Fruit fly (Drosophila melanogaster) whole organism, embryonic: ENCODE measurements around the gene CG8460.

Experiments
- Bteb2 ChIP-seq: fragments of 200-800 bp; sonication (Bioruptor generic); optimal IDR thresholded peaks from 2 replicates; lab custom pipeline; 2016; ENCODE audit warnings: missing biosample characterization, missing genetic modification characterization
- C15 ChIP-seq: fragments of 200-800 bp; sonication (Bioruptor generic); IDR thresholded peaks from 3 replicates; pipeline ENCODE4 v1.3.6; 2022; ENCODE audit warnings: missing biosample characterization, missing genetic modification characterization
- CG10274 ChIP-seq: fragments of 200-800 bp; sonication (Bioruptor generic); optimal IDR thresholded peaks from 3 replicates; lab custom pipeline; 2017; ENCODE audit warnings: missing biosample characterization, mild to moderate bottlenecking, missing genetic modification characterization
- CG10431 ChIP-seq: fragments of 200-800 bp; sonication (Bioruptor generic); optimal IDR thresholded peaks from 3 replicates; lab custom pipeline; 2018; ENCODE audit warnings: missing biosample characterization, mild to moderate bottlenecking, missing genetic modification characterization
- CG11696 ChIP-seq: fragments of 200-800 bp; sonication (Bioruptor generic); IDR thresholded peaks from 2 replicates; pipeline ENCODE4 v1.3.6; 2022; ENCODE audit warnings: missing biosample characterization, missing genetic modification characterization
- CG12236 ChIP-seq: fragments of 200-800 bp; sonication (Bioruptor generic); optimal IDR thresholded peaks from 2 replicates; lab custom pipeline; 2016; ENCODE audit warnings: missing biosample characterization, missing genetic modification characterization
- CG12942 ChIP-seq: fragments of 200-800 bp; sonication (Bioruptor generic); optimal IDR thresholded peaks from 3 replicates; lab custom pipeline; 2016; ENCODE audit warnings: missing biosample characterization, missing genetic modification characterization
- CG14710 ChIP-seq: fragments of 200-800 bp; sonication (Bioruptor generic); optimal IDR thresholded peaks from 3 replicates; lab custom pipeline; 2019; ENCODE audit warnings: missing biosample characterization, mild to moderate bottlenecking, missing genetic modification characterization, moderate library complexity
- CG16779 ChIP-seq: fragments of 200-800 bp; sonication (Bioruptor generic); IDR thresholded peaks from 2 replicates; pipeline ENCODE4 v1.3.6; 2022; ENCODE audit warnings: missing biosample characterization, missing genetic modification characterization
- CG2129 ChIP-seq: fragments of 200-800 bp; sonication (Bioruptor generic); IDR thresholded peaks from 2 replicates; pipeline ENCODE4 v1.3.6; 2022; ENCODE audit warnings: missing biosample characterization, missing genetic modification characterization; ENCODE audit not compliant: partially characterized antibody
- CG31388 ChIP-seq: fragments of 200-800 bp; sonication (Bioruptor generic); optimal IDR thresholded peaks from 2 replicates; lab custom pipeline; 2016; ENCODE audit warnings: missing biosample characterization, missing genetic modification characterization
- CG3163 ChIP-seq: fragments of 200-800 bp; sonication (Bioruptor generic); optimal IDR thresholded peaks from 3 replicates; lab custom pipeline; 2016; ENCODE audit warnings: missing biosample characterization, missing genetic modification characterization
- CG3847 ChIP-seq: fragments of 200-800 bp; sonication (Bioruptor generic); IDR thresholded peaks from 2 replicates; pipeline ENCODE4 v1.3.6; 2022; ENCODE audit warnings: missing biosample characterization, missing genetic modification characterization
- CG4617 ChIP-seq: fragments of 200-800 bp; sonication (Bioruptor generic); optimal IDR thresholded peaks from 3 replicates; lab custom pipeline; 2016; ENCODE audit warnings: missing biosample characterization, missing genetic modification characterization, borderline replicate concordance
- CG6654 ChIP-seq: fragments of 200-800 bp; sonication (Bioruptor generic); optimal IDR thresholded peaks from 2 replicates; lab custom pipeline; 2017; ENCODE audit warnings: missing biosample characterization, mild to moderate bottlenecking, missing genetic modification characterization
- CG6765 ChIP-seq: fragments of 200-800 bp; sonication (Bioruptor generic); optimal IDR thresholded peaks from 3 replicates; lab custom pipeline; 2017; ENCODE audit warnings: missing biosample characterization, mild to moderate bottlenecking, missing genetic modification characterization
- CG7987 ChIP-seq: fragments of 200-800 bp; sonication (Bioruptor generic); optimal IDR thresholded peaks from 2 replicates; lab custom pipeline; 2018; ENCODE audit warnings: missing biosample characterization, mild to moderate bottlenecking, missing genetic modification characterization, moderate library complexity
- CG8388 ChIP-seq: fragments of 200-800 bp; sonication (Bioruptor generic); optimal IDR thresholded peaks from 2 replicates; lab custom pipeline; 2019; ENCODE audit warnings: missing biosample characterization, mild to moderate bottlenecking, missing genetic modification characterization, moderate library complexity
- CG9797 ChIP-seq: fragments of 200-800 bp; sonication (Bioruptor generic); optimal IDR thresholded peaks from 3 replicates; lab custom pipeline; 2018; ENCODE audit warnings: missing biosample characterization, mild to moderate bottlenecking, missing genetic modification characterization
- Dbx ChIP-seq: fragments of 200-800 bp; sonication (Bioruptor generic); IDR thresholded peaks from 3 replicates; pipeline ENCODE4 v1.3.6; 2022; ENCODE audit warnings: missing biosample characterization, missing genetic modification characterization
- Dfd ChIP-seq, 2 experiments: fragments of >200 bp; optimal IDR thresholded peaks; 2 replicates each; lab custom pipeline; 2017; ENCODE audit warnings: missing biosample characterization in 2 of 2, missing genetic modification characterization in 2 of 2
- Ets65A ChIP-seq: fragments of 200-800 bp; sonication (Bioruptor generic); peaks from one replicate; lab custom pipeline; 2016; ENCODE audit warnings: missing biosample characterization, missing genetic modification characterization
- MTF-1 ChIP-seq: fragments of 200-800 bp; sonication (Bioruptor generic); optimal IDR thresholded peaks from 2 replicates; lab custom pipeline; 2018; ENCODE audit warnings: missing biosample characterization, mild to moderate bottlenecking, missing genetic modification characterization, borderline replicate concordance
- NFAT ChIP-seq: fragments of 200-800 bp; sonication (Bioruptor generic); IDR thresholded peaks from 2 replicates; pipeline ENCODE4 v1.3.6; 2022; ENCODE audit warnings: missing biosample characterization, missing genetic modification characterization
- Nf-YC ChIP-seq: fragments of 200-800 bp; optimal IDR thresholded peaks from 3 replicates; lab custom pipeline; 2019; ENCODE audit warnings: missing biosample characterization, mild to moderate bottlenecking, missing genetic modification characterization, moderate library complexity
- Oli ChIP-seq: fragments of 200-800 bp; sonication (Bioruptor generic); optimal IDR thresholded peaks from 2 replicates; lab custom pipeline; 2018; ENCODE audit warnings: missing biosample characterization, mild to moderate bottlenecking, missing genetic modification characterization, moderate library complexity
- Ravus ChIP-seq: fragments of 200-800 bp; sonication (Bioruptor generic); IDR thresholded peaks from 2 replicates; pipeline ENCODE4 v1.3.6; 2022; ENCODE audit warnings: missing biosample characterization, missing genetic modification characterization
- Sin3A ChIP-seq: fragments of >200 bp; optimal IDR thresholded peaks from 2 replicates; lab custom pipeline; 2018
- abd-A ChIP-seq: fragments of 200-800 bp; sonication (Bioruptor generic); optimal IDR thresholded peaks from 3 replicates; lab custom pipeline; 2019; ENCODE audit warnings: missing biosample characterization, mild to moderate bottlenecking, missing genetic modification characterization, moderate library complexity
- bab2 ChIP-seq: fragments of 200-800 bp; sonication (Bioruptor generic); optimal IDR thresholded peaks from 2 replicates; lab custom pipeline; 2016; ENCODE audit warnings: missing biosample characterization, missing genetic modification characterization
- btn ChIP-seq: fragments of 200-800 bp; sonication (Bioruptor generic); optimal IDR thresholded peaks from 2 replicates; lab custom pipeline; 2016; ENCODE audit warnings: missing biosample characterization, missing genetic modification characterization
- crp ChIP-seq, 2 experiments: fragments of 200-800 bp; sonication (Bioruptor generic); optimal IDR thresholded peaks; 2 replicates in 1 of 2; 3 replicates in 1 of 2; lab custom pipeline; 2017; ENCODE audit warnings: missing biosample characterization in 2 of 2, missing genetic modification characterization in 2 of 2, mild to moderate bottlenecking in 1 of 2, moderate library complexity in 1 of 2
- dan ChIP-seq: fragments of 200-800 bp; sonication (Bioruptor generic); IDR thresholded peaks from 2 replicates; pipeline ENCODE4 v1.3.6; 2022; ENCODE audit warnings: missing biosample characterization, missing genetic modification characterization
- dimm ChIP-seq: fragments of 200-800 bp; sonication (Bioruptor generic); IDR thresholded peaks from 2 replicates; pipeline ENCODE4 v1.3.6; 2022; ENCODE audit warnings: missing biosample characterization, missing genetic modification characterization
- exex ChIP-seq: fragments of 200-800 bp; sonication (Bioruptor generic); optimal IDR thresholded peaks from 4 replicates; lab custom pipeline; 2018; ENCODE audit warnings: missing biosample characterization, mild to moderate bottlenecking, missing genetic modification characterization, moderate library complexity
- gfzf ChIP-seq: fragments of 200-800 bp; sonication (Bioruptor generic); optimal IDR thresholded peaks from 2 replicates; lab custom pipeline; 2016; ENCODE audit warnings: missing biosample characterization, mild to moderate bottlenecking, missing genetic modification characterization, moderate library complexity
- hb ChIP-seq: fragments of 200-800 bp; sonication (Bioruptor generic); IDR thresholded peaks from 3 replicates; pipeline ENCODE4 v1.3.6; 2022; ENCODE audit warnings: missing biosample characterization, missing genetic modification characterization; ENCODE audit not compliant: partially characterized antibody
- jumu ChIP-seq: fragments of 200-800 bp; sonication (Bioruptor generic); optimal IDR thresholded peaks from 3 replicates; lab custom pipeline; 2016; ENCODE audit warnings: missing biosample characterization, missing genetic modification characterization
- ken ChIP-seq: fragments of 200-800 bp; sonication (Bioruptor generic); IDR thresholded peaks from 3 replicates; pipeline ENCODE4 v1.3.6; 2022; ENCODE audit warnings: missing biosample characterization, missing genetic modification characterization
- lov ChIP-seq, 2 experiments: fragments of 200-800 bp in 1 of 2; fragments of >200 bp in 1 of 2; sonication (Bioruptor generic) in 1 of 2; IDR thresholded peaks in 1 of 2; optimal IDR thresholded peaks in 1 of 2; 2 replicates in 1 of 2; 3 replicates in 1 of 2; pipeline versions ENCODE4 v1.3.6 to Lab custom; 2017 to 2022; ENCODE audit warnings: missing biosample characterization in 1 of 2, missing genetic modification characterization in 1 of 2
- mld ChIP-seq: fragments of 200-800 bp; sonication (Bioruptor generic); IDR thresholded peaks from 3 replicates; pipeline ENCODE4 v1.3.6; 2022; ENCODE audit warnings: missing biosample characterization, missing genetic modification characterization; ENCODE audit not compliant: partially characterized antibody
- nerfin-2 ChIP-seq: fragments of 200-800 bp; sonication (Bioruptor generic); IDR thresholded peaks from 2 replicates; pipeline ENCODE4 v1.3.6; 2022; ENCODE audit warnings: missing biosample characterization, missing genetic modification characterization; ENCODE audit not compliant: partially characterized antibody
- pho ChIP-seq: fragments of 200-800 bp; sonication (Bioruptor generic); optimal IDR thresholded peaks from 2 replicates; lab custom pipeline; 2016; ENCODE audit warnings: missing biosample characterization, missing genetic modification characterization
- slou ChIP-seq: fragments of 200-800 bp; sonication (Bioruptor generic); optimal IDR thresholded peaks from 3 replicates; lab custom pipeline; 2016; ENCODE audit warnings: missing biosample characterization, missing genetic modification characterization
- tin ChIP-seq: fragments of 200-800 bp; sonication (Bioruptor generic); optimal IDR thresholded peaks from 3 replicates; lab custom pipeline; 2016; ENCODE audit warnings: missing biosample characterization, missing genetic modification characterization
- ttk ChIP-seq: fragments of 200-800 bp; sonication (Bioruptor generic); IDR thresholded peaks from 2 replicates; pipeline ENCODE4 v2.1.2; 2022; ENCODE audit warnings: missing biosample characterization, missing genetic modification characterization
- tx ChIP-seq: fragments of 200-800 bp; sonication (Bioruptor generic); optimal IDR thresholded peaks from 2 replicates; lab custom pipeline; 2016; ENCODE audit warnings: missing biosample characterization, missing genetic modification characterization
- yki ChIP-seq: fragments of >200 bp; optimal IDR thresholded peaks from 3 replicates; lab custom pipeline; 2018

Gene CG8460

dm6 chr2L:8239712-8240245 is 42.8 kb downstream of the CG8460 start, which contains the start of gene Pvr (continued):
- TF ChIP-seq CG7987 (GFP tag; lab: Kevin White, UChicago) = no peak
- TF ChIP-seq Sin3A (lab: Kevin White, UChicago) = peak; percentile 82
- TF ChIP-seq ttk (GFP tag; lab: Robert Waterston, UW) = no peak
- TF ChIP-seq CG6654 = no peak
- TF ChIP-seq lov (optimal IDR thresholded peaks at IDR 0.05; lab: Kevin White, UChicago) = no peak
- TF ChIP-seq lov (GFP tag; IDR thresholded peaks at IDR 0.05; lab: Robert Waterston, UW) = no peak
- no peak for TF ChIP-seq C15 (GFP tag; lab: Robert Waterston, UW)
- peak; percentile 28 for TF ChIP-seq MTF-1 (GFP tag; lab: Kevin White, UChicago)
- TF ChIP-seq CG11696 (GFP tag; lab: Robert Waterston, UW) = no peak
- TF ChIP-seq CG4617 (GFP tag; lab: Kevin White, UChicago) = no peak
- peak; percentile 89 for TF ChIP-seq hb (GFP tag; lab: Robert Waterston, UW)
- TF ChIP-seq Nf-YC (tag; lab: Kevin White, UChicago) = no peak
- TF ChIP-seq btn (GFP tag; lab: Kevin White, UChicago) = no peak
- 0 out of 3 replicates have a peak, but pooled peaks have one; percentile 8 for TF ChIP-seq ken (GFP tag; lab: Robert Waterston, UW)
- TF ChIP-seq Ets65A (GFP tag; lab: Kevin White, UChicago) = no peak
- TF ChIP-seq mld (GFP tag; lab: Robert Waterston, UW) = peak; percentile 82
- no peak for TF ChIP-seq yki (lab: Kevin White, UChicago)
- TF ChIP-seq CG12236 (GFP tag; lab: Kevin White, UChicago) = no peak
- TF ChIP-seq Bteb2 (GFP tag; lab: Kevin White, UChicago) = no peak
- peak; percentile 53 for TF ChIP-seq CG3847 (GFP tag; lab: Robert Waterston, UW)
- TF ChIP-seq NFAT (GFP tag; lab: Robert Waterston, UW) = no peak
- no peak for TF ChIP-seq CG10431 (GFP tag; lab: Kevin White, UChicago)
- TF ChIP-seq gfzf = peak; percentile 12
- no peak for TF ChIP-seq Oli (tag; lab: Kevin White, UChicago)
- no peak for TF ChIP-seq CG10274 (GFP tag; lab: Kevin White, UChicago)

dm6 chr2L:8241700-8242099 is 44.7 kb downstream of the CG8460 start, which contains the start of gene Spn28F:
TSS of gene Spn28F (minus strand) at chr2L:8241800.
- TF ChIP-seq CG7987 (GFP tag; lab: Kevin White, UChicago) = no peak
- no peak for TF ChIP-seq CG8388 (GFP tag; lab: Kevin White, UChicago)
- no peak for TF ChIP-seq crp (GFP tag; optimal IDR thresholded peaks at IDR 0.05; lab: Kevin White, UChicago)
- no peak for TF ChIP-seq pho
- TF ChIP-seq CG9797 (GFP tag; lab: Kevin White, UChicago) = no peak
- no peak for TF ChIP-seq exex (tag; lab: Kevin White, UChicago)
- no peak for TF ChIP-seq tin (GFP tag; lab: Kevin White, UChicago)
- no peak for TF ChIP-seq bab2

- no peak for TF ChIP-seq CG31388
- no peak for TF ChIP-seq CG14710 (tag; lab: Kevin White, UChicago)
- TF ChIP-seq abd-A (tag; lab: Kevin White, UChicago) = no peak
- no peak for TF ChIP-seq CG2129 (GFP tag; lab: Robert Waterston, UW)
- no peak for TF ChIP-seq Ravus (GFP tag; lab: Robert Waterston, UW)
- no peak for TF ChIP-seq CG16779 (GFP tag; lab: Robert Waterston, UW)
- no peak for TF ChIP-seq CG12942 (GFP tag; lab: Kevin White, UChicago)
- TF ChIP-seq CG6765 (GFP tag; lab: Kevin White, UChicago) = no peak
- no peak for TF ChIP-seq CG3163
- TF ChIP-seq jumu (GFP tag; lab: Kevin White, UChicago) = no peak
- no peak for TF ChIP-seq Dbx (GFP tag; lab: Robert Waterston, UW)
- no peak for TF ChIP-seq slou (GFP tag; lab: Kevin White, UChicago)
- TF ChIP-seq dan (GFP tag; lab: Robert Waterston, UW) = no peak
- TF ChIP-seq tx (GFP tag; lab: Kevin White, UChicago) = no peak
- TF ChIP-seq Dfd (GFP tag; optimal IDR thresholded peaks at IDR 0.05; lab: Kevin White, UChicago) = no peak
- no peak for TF ChIP-seq dimm (GFP tag; lab: Robert Waterston, UW)
- TF ChIP-seq nerfin-2 (GFP tag; lab: Robert Waterston, UW) = no peak
- TF ChIP-seq, all 482 proteins: peak for 0
These were observed 45.2 kb downstream of the CG8460 start, which contains the start of gene CG14277 for dm6 chr2L:8242186-8242585. TSS of gene CG14277 (plus strand) at chr2L:8242486.
